Worm (Caenorhabditis elegans): Measurements from ENCODE around the gene F44G4.7.

The F44G4.7 gene

DNA sequence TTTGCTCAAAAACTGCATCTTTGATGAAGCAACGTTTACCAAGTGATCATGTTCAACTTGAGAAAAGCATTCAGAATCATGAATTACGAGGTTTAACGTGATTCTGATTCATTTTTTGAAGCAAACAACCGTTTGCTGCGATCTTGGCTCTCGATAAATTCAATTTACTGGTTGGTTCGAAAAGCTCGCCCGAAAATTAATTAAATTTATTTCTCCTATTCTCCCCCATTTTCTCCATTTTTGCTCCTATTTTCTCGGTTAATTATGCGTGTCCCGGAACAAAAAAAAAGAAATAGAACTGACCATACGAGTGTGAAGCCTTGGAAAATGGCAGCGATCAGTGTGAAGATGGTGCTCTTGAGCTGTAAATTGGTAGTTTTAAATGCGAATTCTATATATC lies 48.1 kb downstream of the F44G4.7 start:
- TF ChIP-seq snpc-4 (tag; optimal IDR thresholded peaks at IDR 0.05) (no peak), nhr-23 (tag; optimal IDR thresholded peaks at IDR 0.05) (no peak), nhr-237 (tag; optimal IDR thresholded peaks at IDR 0.05) (no peak), ztf-11 (tag; optimal IDR thresholded peaks at IDR 0.05) (no peak), gmeb-1 (tag; optimal IDR thresholded peaks at IDR 0.05) (no peak), F13H6.1 (tag; optimal IDR thresholded peaks at IDR 0.05) (no peak), skn-1 (tag; optimal IDR thresholded peaks at IDR 0.05) (no peak)

- TF ChIP-seq elt-1 (tag; optimal IDR thresholded peaks at IDR 0.05) (peak; percentile 22), blmp-1 (tag; optimal IDR thresholded peaks at IDR 0.05; ENCODE audit: insufficient read depth) (no peak), zag-1 (tag; optimal IDR thresholded peaks at IDR 0.05) (no peak)
These were observed 51.3 kb downstream of the F44G4.7 start for ce11 chrII:8953703-8954102.

Measured in whole organism, L2 larva.